Worm (Caenorhabditis elegans) whole organism, L4/young adult: ENCODE results near the gene F58D2.5.
A peak's percentile ranks its signal among the peaks of the same experiment; 100 is the strongest.

ENCODE experiments used
- W03F9.2 ChIP-seq: fragments of 150-350 bp; optimal IDR thresholded peaks from 2 replicates; lab custom pipeline; 2014; ENCODE audit warnings: missing biosample characterization, missing genetic modification characterization
- dao-5 ChIP-seq: sonication (generic microtip); optimal IDR thresholded peaks from 2 replicates; lab custom pipeline; 2016; ENCODE audit warnings: missing genotype, missing genetic modification characterization, moderate library complexity, missing compliant biosample characterization
- him-1 ChIP-seq: sonication (generic microtip); optimal IDR thresholded peaks from 2 replicates; lab custom pipeline; 2016; ENCODE audit warnings: missing genotype, missing genetic modification reagents, missing genetic modification characterization, missing compliant biosample characterization

F58D2.5 gene

DNA sequence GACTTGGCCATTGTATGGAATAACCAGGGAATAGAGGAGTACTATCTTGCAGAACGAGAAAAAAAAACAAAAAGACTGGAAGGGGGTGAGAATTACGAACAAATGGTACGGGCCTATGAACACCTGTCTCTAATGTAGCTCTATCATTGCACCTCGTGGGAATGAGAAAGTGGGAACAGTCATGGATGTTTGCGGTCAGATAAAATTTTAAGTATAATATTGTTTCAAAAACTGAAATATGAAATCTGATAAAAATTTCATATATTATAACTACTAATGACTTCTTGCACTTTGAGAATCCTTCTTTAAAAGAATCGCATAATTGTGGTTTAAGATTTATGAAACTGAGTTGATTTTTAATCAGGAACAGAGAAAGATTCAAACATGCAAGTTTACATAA is at the start of gene F58D2.5:
Gene F58D2.5, minus strand, starts transcription at position 101 of the 400 bp plus-strand sequence.
- TF ChIP-seq W03F9.2 (no peak), dao-5 (tag; lab: Kevin White, UChicago) (no peak), him-1 (tag; lab: Kevin White, UChicago) (no peak)

DNA sequence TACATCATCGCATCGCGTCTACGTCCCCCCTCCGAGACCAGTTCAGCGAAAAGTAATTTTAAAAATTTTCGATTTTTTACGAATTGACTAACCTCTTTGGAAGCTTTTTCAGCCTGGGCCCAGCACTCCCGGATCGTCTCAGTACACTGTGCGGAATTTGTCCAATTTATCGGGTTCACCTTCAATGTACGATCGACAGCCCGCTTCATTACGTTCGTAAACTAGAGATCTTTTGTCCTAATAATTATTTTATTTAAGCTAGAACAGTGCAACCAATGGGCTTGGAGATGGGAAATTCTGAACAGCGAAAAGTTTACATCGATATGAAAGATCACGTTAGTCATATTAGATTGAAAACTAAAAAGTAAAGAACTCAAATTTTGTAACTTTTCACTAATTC is 48.2 kb upstream of the F58D2.5 start:
- TF ChIP-seq dao-5 (tag; lab: Kevin White, UChicago) (no peak), him-1 (tag; lab: Kevin White, UChicago) (no peak), W03F9.2 (no peak)

DNA sequence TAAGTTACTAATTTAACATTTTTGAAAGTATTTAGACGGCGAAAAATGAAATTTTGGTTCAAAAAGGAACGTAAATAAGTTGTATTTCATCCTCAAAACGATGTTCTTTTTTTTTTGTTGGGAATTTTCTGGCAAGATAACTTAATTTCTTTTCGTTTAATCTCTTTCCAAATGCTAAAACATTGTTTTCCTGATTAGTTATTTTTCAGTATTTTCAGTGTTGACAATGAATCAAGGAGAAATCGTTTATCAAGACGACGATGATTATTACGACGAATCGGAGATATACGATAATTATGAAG is 47.7 kb upstream of the F58D2.5 start, which contains the start of gene lin-54:
Gene lin-54, plus strand, starts transcription at position 203 of the 302 bp plus-strand sequence.
- TF ChIP-seq him-1 (tag; lab: Kevin White, UChicago), result no peak
- TF ChIP-seq W03F9.2, result no peak
- TF ChIP-seq dao-5 (tag; lab: Kevin White, UChicago), result no peak

DNA sequence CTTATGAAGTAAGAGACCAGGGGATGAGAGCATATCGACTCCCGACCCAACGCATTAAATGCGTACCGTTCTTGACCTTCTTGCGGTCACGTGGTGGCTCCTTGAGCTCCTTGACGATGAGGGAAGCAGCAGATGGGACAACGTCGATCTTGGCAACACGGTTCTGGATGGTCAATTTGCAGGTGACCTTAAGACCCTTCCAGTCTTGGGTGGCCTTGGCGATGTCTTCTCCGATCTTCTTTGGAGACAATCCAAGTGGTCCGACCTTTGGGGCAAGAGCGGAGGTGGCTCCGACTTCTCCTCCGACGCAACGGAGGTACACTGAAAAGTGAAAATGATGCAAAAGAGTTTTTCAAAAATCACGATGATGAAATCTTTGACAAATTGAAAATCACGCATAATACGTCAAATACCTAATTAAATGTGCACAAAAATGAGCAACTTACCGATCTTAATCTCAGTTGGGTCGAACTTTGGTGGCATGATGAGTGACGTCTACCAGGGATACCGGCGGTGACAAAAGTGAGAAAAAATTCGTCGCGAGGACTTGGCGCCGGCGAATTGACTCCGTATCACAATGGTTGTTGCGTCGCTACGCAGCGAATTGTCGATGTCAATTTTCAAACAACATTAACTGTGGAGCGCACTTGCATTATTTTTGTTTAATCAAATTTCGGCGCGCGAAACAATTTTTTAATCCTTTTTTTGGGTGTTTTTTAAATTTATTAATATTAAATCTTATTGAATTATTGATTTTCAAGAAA is 47.1 kb upstream of the F58D2.5 start, which contains the start of gene rpl-12:
Gene rpl-12, minus strand, starts transcription at position 574 of the 764 bp plus-strand sequence.
- TF ChIP-seq W03F9.2 (peak; percentile 98), him-1 (tag; lab: Kevin White, UChicago) (peak; percentile 92), dao-5 (tag; lab: Kevin White, UChicago) (no peak)

DNA sequence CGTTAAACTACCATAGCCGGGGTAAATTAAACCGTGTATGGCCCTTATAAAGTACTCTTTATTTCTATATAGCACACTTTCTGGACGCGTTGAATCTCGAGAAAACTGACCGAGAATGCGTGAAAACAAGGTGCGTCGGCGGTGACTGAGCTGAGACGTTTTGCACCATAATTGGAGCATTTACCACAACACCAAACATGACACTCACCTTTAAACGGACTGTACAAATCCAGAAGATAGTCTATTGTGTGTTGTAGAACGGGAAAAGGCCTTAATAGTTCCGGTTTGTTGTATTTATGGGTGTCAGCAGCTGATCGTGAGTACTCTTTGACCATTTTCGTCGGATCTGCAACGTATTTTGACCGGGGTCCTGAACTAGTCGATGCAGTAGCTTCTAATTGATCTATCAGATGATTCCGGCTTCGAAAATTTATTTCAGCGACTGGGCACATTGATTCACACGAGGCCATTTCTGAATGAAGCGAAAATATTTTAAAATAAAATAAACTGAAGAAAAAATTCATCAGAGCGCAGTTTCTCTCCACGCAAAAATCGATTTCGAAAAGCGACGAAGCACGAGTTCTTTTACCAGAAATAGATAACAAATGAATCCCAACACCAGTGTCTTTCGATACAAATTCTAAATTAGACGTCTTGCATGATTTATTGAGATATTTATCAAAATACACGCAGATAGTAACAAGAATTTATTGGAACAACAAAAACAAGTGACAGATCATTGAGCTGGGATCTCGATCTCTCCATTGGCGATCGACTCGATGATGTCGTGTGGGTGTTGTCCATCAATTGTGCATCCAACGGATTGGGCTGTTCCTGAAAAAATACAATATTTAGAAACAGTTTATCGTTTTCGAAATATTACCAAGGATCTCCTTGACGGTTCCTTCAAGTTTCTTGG is 46.1 kb upstream of the F58D2.5 start, which contains the start of gene tag-115:
Gene tag-115, minus strand, starts transcription at position 472 of the 919 bp plus-strand sequence.
- TF ChIP-seq W03F9.2 (peak; percentile 36), him-1 (tag; lab: Kevin White, UChicago) (no peak)

DNA sequence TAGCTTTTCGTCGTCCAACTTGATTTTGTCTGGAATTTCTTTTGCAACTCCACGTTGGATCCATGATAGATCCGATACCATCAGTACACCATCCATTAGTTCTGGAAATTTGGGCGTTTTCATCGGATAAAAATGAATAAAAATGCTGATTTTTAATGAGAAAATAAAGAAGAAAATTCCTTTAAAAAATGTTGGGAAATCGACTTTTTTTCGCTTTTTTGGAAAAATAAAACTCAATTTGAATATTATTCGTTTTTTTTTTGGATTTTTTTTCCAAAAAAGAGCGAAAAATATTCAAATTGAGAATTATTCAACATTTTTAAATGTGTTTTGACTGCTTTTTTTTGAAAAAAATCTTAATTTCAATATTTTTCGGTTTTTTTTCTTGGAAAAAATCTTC is 43.3 kb upstream of the F58D2.5 start, which contains the start of gene pwp-1:
Gene pwp-1, minus strand, starts transcription at position 101 of the 400 bp plus-strand sequence.
- TF ChIP-seq him-1 (tag; lab: Kevin White, UChicago) (no peak), dao-5 (tag; lab: Kevin White, UChicago) (no peak), W03F9.2 (no peak)

DNA sequence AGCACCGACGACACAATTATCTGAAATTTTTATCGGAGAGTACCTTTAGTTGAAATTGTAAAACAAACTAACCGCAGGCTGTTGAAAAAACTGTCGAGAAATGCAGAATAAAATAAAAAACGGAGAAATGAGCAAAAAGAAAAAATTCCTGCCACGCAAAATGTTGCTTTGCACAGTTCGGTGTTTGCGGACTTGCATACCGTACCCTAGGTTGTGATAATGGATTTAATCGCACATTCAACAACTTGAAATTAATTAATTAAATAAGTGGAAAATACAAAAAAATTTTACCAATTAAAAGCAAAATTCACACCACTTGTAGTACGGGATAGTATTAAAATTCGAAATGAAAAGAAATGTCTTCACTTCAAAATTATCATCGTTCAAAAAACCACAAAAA is 38.3 kb upstream of the F58D2.5 start:
- TF ChIP-seq W03F9.2, result no peak
- TF ChIP-seq him-1 (tag; lab: Kevin White, UChicago), result no peak
- TF ChIP-seq dao-5 (tag; lab: Kevin White, UChicago), result no peak

DNA sequence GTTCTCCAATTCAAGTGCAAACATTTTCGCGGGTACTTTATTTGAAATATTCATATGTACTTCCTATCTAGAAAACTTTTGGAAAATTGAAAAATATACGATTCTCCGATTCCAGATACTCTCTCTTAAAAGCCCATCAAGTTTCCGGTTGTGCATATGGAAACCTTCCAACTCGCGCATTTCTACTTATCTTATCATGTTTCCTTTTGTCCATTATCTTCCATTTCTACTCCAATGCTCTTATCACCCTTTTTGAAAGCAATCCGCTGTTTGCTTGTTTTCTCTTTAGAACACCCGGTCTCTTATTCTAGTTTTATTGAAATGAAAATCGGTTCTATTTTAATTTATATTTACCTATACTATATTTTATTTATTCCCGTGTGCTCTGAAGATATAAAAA is 28.5 kb upstream of the F58D2.5 start, which contains the start of gene C48D1.5:
Gene C48D1.5, plus strand, starts transcription at position 301 of the 400 bp plus-strand sequence.
- TF ChIP-seq him-1 (tag; lab: Kevin White, UChicago), result no peak
- TF ChIP-seq dao-5 (tag; lab: Kevin White, UChicago), result no peak
- no peak for TF ChIP-seq W03F9.2

DNA sequence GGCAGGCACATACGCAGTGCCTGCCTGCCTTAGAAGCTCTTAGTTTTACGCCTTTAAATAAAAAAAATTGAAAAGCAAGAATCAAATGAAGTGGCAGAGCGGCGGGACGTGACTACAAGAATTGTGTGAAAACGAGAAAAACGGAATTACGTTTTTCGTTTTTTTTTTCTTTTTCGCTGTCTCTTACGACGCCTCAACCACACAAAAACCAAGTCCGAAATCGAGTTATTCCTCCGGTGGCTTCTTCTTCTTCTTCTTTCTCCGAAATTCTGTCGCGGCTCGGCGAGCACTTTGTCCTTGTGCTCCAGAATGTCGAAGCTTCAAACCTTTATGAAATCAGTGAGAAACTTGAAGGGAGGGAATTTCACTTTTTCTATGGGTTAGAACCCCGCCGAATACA is 27.5 kb upstream of the F58D2.5 start:
- TF ChIP-seq W03F9.2, result no peak
- no peak for TF ChIP-seq dao-5 (tag; lab: Kevin White, UChicago)
- TF ChIP-seq him-1 (tag; lab: Kevin White, UChicago), result no peak

DNA sequence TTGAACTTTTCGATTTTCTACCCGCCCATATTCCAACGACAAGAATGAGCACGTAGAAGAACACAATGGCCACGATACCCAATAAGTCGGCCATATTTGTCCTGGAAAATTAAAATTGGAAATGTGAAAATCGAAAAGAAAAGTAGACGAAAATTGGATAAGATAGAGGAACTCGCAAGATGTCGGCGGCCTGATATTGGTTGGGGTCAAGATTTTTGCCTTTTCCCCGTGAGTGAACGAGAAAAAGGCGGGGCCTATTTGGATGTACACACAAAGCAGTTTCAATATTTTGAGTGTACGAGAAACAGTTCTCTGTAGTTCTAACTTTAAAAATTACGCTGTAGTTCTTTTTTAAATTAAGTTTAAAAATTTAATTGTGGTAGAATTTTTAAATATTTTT is 21.3 kb upstream of the F58D2.5 start, which contains the start of gene cho-1:
Gene cho-1, minus strand, starts transcription at position 101 of the 400 bp plus-strand sequence.
- TF ChIP-seq him-1 (tag; lab: Kevin White, UChicago), result no peak
- TF ChIP-seq W03F9.2, result no peak
- TF ChIP-seq dao-5 (tag; lab: Kevin White, UChicago), result no peak

DNA sequence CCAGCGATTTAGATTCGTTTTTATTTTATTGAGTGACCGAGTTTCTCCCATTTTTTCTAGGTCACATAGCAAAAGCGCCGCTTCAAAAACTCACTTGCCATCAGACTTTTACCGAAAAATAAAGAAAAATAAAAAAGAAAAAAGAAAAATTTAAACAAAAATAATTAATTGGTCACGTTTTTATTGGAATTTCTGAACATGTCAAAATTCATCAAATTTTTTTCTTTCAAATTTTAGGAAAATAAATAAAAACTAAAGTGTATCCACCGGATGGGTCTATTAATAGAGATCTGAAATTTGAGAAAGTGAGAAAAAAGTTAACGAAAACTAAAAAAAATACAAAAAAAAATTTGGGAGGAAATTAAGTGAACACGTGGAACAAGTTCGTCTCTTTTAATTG is 16.4 kb upstream of the F58D2.5 start, which contains the start of gene C48D1.9:
Gene C48D1.9, minus strand, starts transcription at position 101 of the 400 bp plus-strand sequence.
- TF ChIP-seq dao-5 (tag; lab: Kevin White, UChicago), result no peak
- no peak for TF ChIP-seq W03F9.2
- no peak for TF ChIP-seq him-1 (tag; lab: Kevin White, UChicago)

DNA sequence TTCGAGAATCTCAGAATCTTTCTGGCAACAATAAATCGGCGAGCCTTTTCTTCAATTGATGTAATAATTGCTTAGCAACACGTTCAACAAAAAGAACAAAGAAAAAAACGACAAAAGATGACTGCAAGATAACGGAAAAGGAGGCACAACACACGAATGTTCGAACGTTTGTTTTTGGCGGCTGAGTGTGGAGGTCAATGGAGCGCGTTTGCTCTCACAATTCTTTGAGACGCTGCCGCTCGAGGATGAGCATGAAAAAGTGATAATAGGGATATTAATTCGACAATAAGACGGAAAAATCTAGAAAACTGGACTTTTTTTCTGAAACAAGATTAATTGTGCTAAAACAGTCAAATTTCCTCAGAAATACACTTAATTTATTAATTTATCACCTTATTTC is 12.8 kb upstream of the F58D2.5 start:
- no peak for TF ChIP-seq him-1 (tag; lab: Kevin White, UChicago)
- no peak for TF ChIP-seq dao-5 (tag; lab: Kevin White, UChicago)
- no peak for TF ChIP-seq W03F9.2

DNA sequence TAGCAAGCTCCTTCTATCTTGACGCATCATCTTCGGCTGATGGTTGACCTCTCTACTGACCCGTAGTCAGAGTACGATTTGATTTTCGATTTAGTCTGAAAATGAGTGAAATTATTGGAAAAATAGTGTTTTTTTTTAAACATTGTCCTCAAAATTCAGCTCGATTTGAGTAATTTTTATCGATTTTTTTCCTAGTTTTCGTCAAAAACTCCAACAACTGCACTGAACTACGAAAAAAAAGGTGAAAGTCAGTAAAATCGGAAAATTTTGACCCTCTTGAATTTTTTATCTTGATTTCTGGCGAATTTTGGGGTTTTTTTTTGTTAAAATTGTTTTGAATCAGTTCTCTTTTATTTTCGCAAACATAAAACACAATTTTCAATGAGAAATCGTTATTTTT is 10.9 kb upstream of the F58D2.5 start, which contains the start of gene ced-3:
Gene ced-3, minus strand, starts transcription at position 101 of the 400 bp plus-strand sequence.
- no peak for TF ChIP-seq W03F9.2
- TF ChIP-seq dao-5 (tag; lab: Kevin White, UChicago), result no peak
- no peak for TF ChIP-seq him-1 (tag; lab: Kevin White, UChicago)
